Fruit fly (Drosophila melanogaster): ENCODE data around the gene CG4119.

CG4119 gene

dm6 chrX:5671537-5672029, 5.7 kb downstream of the CG4119 start, which contains the start of gene Rab18 (continued):
- peak; percentile 72 for TF ChIP-seq NFAT (GFP tag; IDR thresholded peaks at IDR 0.05)
- TF ChIP-seq CG32532 (GFP tag; IDR thresholded peaks at IDR 0.05): peak; percentile 36; the same call in 1 of the 2 replicates
- TF ChIP-seq HLH3B (GFP tag; IDR thresholded peaks at IDR 0.05): no peak
- TF ChIP-seq stwl (tag; optimal IDR thresholded peaks at IDR 0.05): no peak
- peak in 1 of 2 experiments; percentile 26 for TF ChIP-seq chif (GFP tag; optimal IDR thresholded peaks at IDR 0.05)
- TF ChIP-seq da (GFP tag; optimal IDR thresholded peaks at IDR 0.05): no peak
- no peak for TF ChIP-seq zf30C (GFP tag; optimal IDR thresholded peaks at IDR 0.05)
- peak; percentile 83 for TF ChIP-seq MESR4 (GFP tag; optimal IDR thresholded peaks at IDR 0.05)
- peak; percentile 20 for TF ChIP-seq grau (tag; optimal IDR thresholded peaks at IDR 0.05)
- peak; percentile 87 for TF ChIP-seq Sry-δ (GFP tag; optimal IDR thresholded peaks at IDR 0.05)
- no peak for TF ChIP-seq CG17612 (GFP tag; IDR thresholded peaks at IDR 0.05)
- TF ChIP-seq D (optimal IDR thresholded peaks at IDR 0.05): no peak
- no peak for TF ChIP-seq D (GFP tag; optimal IDR thresholded peaks at IDR 0.05)
- no peak for TF ChIP-seq CG10267 (tag; optimal IDR thresholded peaks at IDR 0.05)
- peak; percentile 22 for TF ChIP-seq CG8944 (GFP tag; optimal IDR thresholded peaks at IDR 0.05)
- no peak for TF ChIP-seq eyg (GFP tag; optimal IDR thresholded peaks at IDR 0.05)
- no peak for TF ChIP-seq sc (optimal IDR thresholded peaks at IDR 0.05)
- no peak for TF ChIP-seq sc (GFP tag; optimal IDR thresholded peaks at IDR 0.05)
- peak; percentile 49; the same call in 1 of the 3 replicates for TF ChIP-seq ken (GFP tag; IDR thresholded peaks at IDR 0.05)
- TF ChIP-seq amos (GFP tag; IDR thresholded peaks at IDR 0.05; ENCODE audit: partially characterized antibody): peak; percentile 66
- TF ChIP-seq H15 (GFP tag; IDR thresholded peaks at IDR 0.05): no peak
- peak; percentile 36 for TF ChIP-seq ind (GFP tag; optimal IDR thresholded peaks at IDR 0.05)
- peak; percentile 33 for TF ChIP-seq Hr3 (GFP tag; optimal IDR thresholded peaks at IDR 0.05)
- no peak for TF ChIP-seq CG3281 (GFP tag; optimal IDR thresholded peaks at IDR 0.05)
- TF ChIP-seq Dll (GFP tag; IDR thresholded peaks at IDR 0.05; ENCODE audit: partially characterized antibody): no peak
- no peak for TF ChIP-seq Neu2 (GFP tag; optimal IDR thresholded peaks at IDR 0.05; ENCODE audit: borderline replicate concordance)
- no peak for TF ChIP-seq scrt (GFP tag; optimal IDR thresholded peaks at IDR 0.05)
- no peak for TF ChIP-seq CrebB (tag; optimal IDR thresholded peaks at IDR 0.05)
- TF ChIP-seq CTCF (GFP tag; optimal IDR thresholded peaks at IDR 0.05): no peak
- peak; percentile 35; the same call in 1 of the 3 replicates for TF ChIP-seq HLH4C (GFP tag; IDR thresholded peaks at IDR 0.05; ENCODE audit: partially characterized antibody)
- no peak for TF ChIP-seq lov (optimal IDR thresholded peaks at IDR 0.05)
- TF ChIP-seq lov (GFP tag; IDR thresholded peaks at IDR 0.05): no peak
- TF ChIP-seq Doc2 (GFP tag; IDR thresholded peaks at IDR 0.05): no peak
- TF ChIP-seq gt (GFP tag; IDR thresholded peaks at IDR 0.05): no peak
- TF ChIP-seq E2f1 (GFP tag; IDR thresholded peaks at IDR 0.05): no peak
- peak; percentile 77 for TF ChIP-seq slbo (GFP tag; IDR thresholded peaks at IDR 0.05)
- TF ChIP-seq Stat92E (GFP tag; optimal IDR thresholded peaks at IDR 0.05): no peak
- peak; percentile 53; the same call in 1 of the 3 replicates for TF ChIP-seq CG34422 (GFP tag; IDR thresholded peaks at IDR 0.05)
- TF ChIP-seq CG3995 (GFP tag; optimal IDR thresholded peaks at IDR 0.05): peak; percentile 82
- TF ChIP-seq sens (GFP tag): peak; percentile 82
- TF ChIP-seq CG7928 (GFP tag; optimal IDR thresholded peaks at IDR 0.05): no peak
- TF ChIP-seq CG14965 (GFP tag; optimal IDR thresholded peaks at IDR 0.05; ENCODE audit: borderline replicate concordance): no peak
- TF ChIP-seq Sry-β (GFP tag; optimal IDR thresholded peaks at IDR 0.05): peak; percentile 80
- no peak for TF ChIP-seq HHEX (GFP tag; optimal IDR thresholded peaks at IDR 0.05)
- TF ChIP-seq CoRest (tag; optimal IDR thresholded peaks at IDR 0.05): peak; percentile 35
- TF ChIP-seq CG10147 (GFP tag; optimal IDR thresholded peaks at IDR 0.05): no peak
- peak; percentile 23; the same call in 1 of the 2 replicates for TF ChIP-seq CG11085 (GFP tag; IDR thresholded peaks at IDR 0.05)
- peak; percentile 17; the same call in 1 of the 2 replicates for TF ChIP-seq CG10366 (GFP tag; IDR thresholded peaks at IDR 0.05)
- no peak for TF ChIP-seq Jarid2 (GFP tag; optimal IDR thresholded peaks at IDR 0.05)
- no peak for TF ChIP-seq croc (GFP tag; conservative IDR thresholded peaks at IDR 0.05)
- no peak for TF ChIP-seq dmrt99B (tag; optimal IDR thresholded peaks at IDR 0.05)
- TF ChIP-seq CG15269 (tag; optimal IDR thresholded peaks at IDR 0.05): no peak

Data from whole organism, embryonic.